Worm (Caenorhabditis elegans): ENCODE measurements around the gene B0334.5.

The B0334.5 gene

ce11 chrII:11545299-11545951 is 48.0 kb downstream of the B0334.5 start, which contains the start of gene dnj-13 (continued):
- no peak for TF ChIP-seq bed-3 (GFP tag; optimal IDR thresholded peaks at IDR 0.05)
- peak; percentile 87 for TF ChIP-seq unc-120 (tag; optimal IDR thresholded peaks at IDR 0.05; ENCODE audit: poor library complexity, severe bottlenecking)
- peak; percentile 80 for TF ChIP-seq drap-1 (GFP tag; optimal IDR thresholded peaks at IDR 0.05)
- peak; percentile 95 for TF ChIP-seq mep-1 (tag; optimal IDR thresholded peaks at IDR 0.05)
- TF ChIP-seq ces-1 (GFP tag; optimal IDR thresholded peaks at IDR 0.05), result peak; percentile 83

- no peak for TF ChIP-seq tbx-8 (GFP tag; optimal IDR thresholded peaks at IDR 0.05)
- TF ChIP-seq pha-4 (tag; optimal IDR thresholded peaks at IDR 0.05), result no peak
- TF ChIP-seq cnd-1 (tag; optimal IDR thresholded peaks at IDR 0.05), result no peak
- no peak for TF ChIP-seq unc-62 (GFP tag; optimal IDR thresholded peaks at IDR 0.05)
- no peak for TF ChIP-seq drap-1 (GFP tag; optimal IDR thresholded peaks at IDR 0.05)
- TF ChIP-seq sem-2 (GFP tag; optimal IDR thresholded peaks at IDR 0.05), result no peak
- no peak for TF ChIP-seq nhr-237 (tag; optimal IDR thresholded peaks at IDR 0.05)
- TF ChIP-seq blmp-1 (tag; optimal IDR thresholded peaks at IDR 0.05), result no peak
- no peak for TF ChIP-seq mep-1 (tag; optimal IDR thresholded peaks at IDR 0.05)
- TF ChIP-seq elt-3 (tag; optimal IDR thresholded peaks at IDR 0.05), result no peak
- no peak for TF ChIP-seq lin-13 (tag; optimal IDR thresholded peaks at IDR 0.05)
- no peak for TF ChIP-seq mls-2 (tag; optimal IDR thresholded peaks at IDR 0.05)
- no peak for TF ChIP-seq unc-39 (tag; optimal IDR thresholded peaks at IDR 0.05)
- no peak for TF ChIP-seq nhr-12 (tag; optimal IDR thresholded peaks at IDR 0.05)
- TF ChIP-seq ztf-11 (tag; optimal IDR thresholded peaks at IDR 0.05), result no peak
- TF ChIP-seq nhr-28 (tag; optimal IDR thresholded peaks at IDR 0.05), result no peak
- TF ChIP-seq ceh-39 (tag; optimal IDR thresholded peaks at IDR 0.05), result no peak
Measured at ce11 chrII:11545952-11546325, 48.5 kb downstream of the B0334.5 start.

- TF ChIP-seq tbx-8 (GFP tag; optimal IDR thresholded peaks at IDR 0.05), result no peak
- no peak for TF ChIP-seq unc-62 (GFP tag; optimal IDR thresholded peaks at IDR 0.05)
- TF ChIP-seq nhr-76 (tag; optimal IDR thresholded peaks at IDR 0.05), result no peak
- no peak for TF ChIP-seq lsy-2 (tag; optimal IDR thresholded peaks at IDR 0.05)
- TF ChIP-seq lin-32 (GFP tag; optimal IDR thresholded peaks at IDR 0.05), result no peak
- no peak for TF ChIP-seq drap-1 (GFP tag; optimal IDR thresholded peaks at IDR 0.05)
- no peak for TF ChIP-seq ceh-83 (GFP tag; optimal IDR thresholded peaks at IDR 0.05)
- no peak for TF ChIP-seq lin-13 (tag; optimal IDR thresholded peaks at IDR 0.05)
- TF ChIP-seq ztf-11 (tag; optimal IDR thresholded peaks at IDR 0.05), result no peak
- no peak for TF ChIP-seq mab-5 (tag; optimal IDR thresholded peaks at IDR 0.05)
- TF ChIP-seq ham-2 (GFP tag; optimal IDR thresholded peaks at IDR 0.05), result no peak
- TF ChIP-seq mls-2 (tag; optimal IDR thresholded peaks at IDR 0.05), result no peak
- no peak for TF ChIP-seq unc-39 (tag; optimal IDR thresholded peaks at IDR 0.05)
- no peak for TF ChIP-seq sem-2 (GFP tag; optimal IDR thresholded peaks at IDR 0.05)
- TF ChIP-seq ces-1 (GFP tag; optimal IDR thresholded peaks at IDR 0.05), result peak; percentile 5
- TF ChIP-seq pha-4 (tag; optimal IDR thresholded peaks at IDR 0.05), result no peak
- TF ChIP-seq elt-1 (tag; optimal IDR thresholded peaks at IDR 0.05; ENCODE audit: borderline replicate concordance, insufficient read depth), result peak; percentile 8
- TF ChIP-seq snpc-4 (tag; optimal IDR thresholded peaks at IDR 0.05), result no peak
- TF ChIP-seq sptf-1 (tag; optimal IDR thresholded peaks at IDR 0.05), result no peak
- no peak for TF ChIP-seq nhr-2 (tag; optimal IDR thresholded peaks at IDR 0.05)
- TF ChIP-seq cnd-1 (tag; optimal IDR thresholded peaks at IDR 0.05), result no peak
- peak; percentile 3 for TF ChIP-seq nhr-12 (tag; optimal IDR thresholded peaks at IDR 0.05)
- TF ChIP-seq nhr-237 (tag; optimal IDR thresholded peaks at IDR 0.05), result no peak
- peak; percentile 4 for TF ChIP-seq hlh-1 (tag; optimal IDR thresholded peaks at IDR 0.05)
- TF ChIP-seq flh-1 (GFP tag; optimal IDR thresholded peaks at IDR 0.05), result peak; percentile 11
- no peak for TF ChIP-seq elt-3 (tag; optimal IDR thresholded peaks at IDR 0.05)
- no peak for TF ChIP-seq ceh-39 (tag; optimal IDR thresholded peaks at IDR 0.05)
- TF ChIP-seq nhr-28 (tag; optimal IDR thresholded peaks at IDR 0.05), result no peak
- no peak for TF ChIP-seq zip-8 (tag; optimal IDR thresholded peaks at IDR 0.05)
- TF ChIP-seq blmp-1 (tag; optimal IDR thresholded peaks at IDR 0.05), result no peak
- peak; percentile 51 for TF ChIP-seq ceh-43 (GFP tag; optimal IDR thresholded peaks at IDR 0.05)
- TF ChIP-seq M03D4.4 (tag; optimal IDR thresholded peaks at IDR 0.05), result peak; percentile 9
- TF ChIP-seq unc-120 (tag; optimal IDR thresholded peaks at IDR 0.05; ENCODE audit: poor library complexity, severe bottlenecking), result peak; percentile 38
- no peak for TF ChIP-seq mep-1 (tag; optimal IDR thresholded peaks at IDR 0.05)
- no peak for TF ChIP-seq bed-3 (GFP tag; optimal IDR thresholded peaks at IDR 0.05)
Measured at ce11 chrII:11547254-11547687, 49.8 kb downstream of the B0334.5 start, which contains the start of gene F54D5.7. F54D5.7 (plus strand) TSS chrII:11547517.
